Worm (Caenorhabditis elegans) whole organism, L4 larva: Measurements from ENCODE around the gene F53A2.11.
A peak's percentile ranks its signal among the peaks of the same experiment; 100 is the strongest.

Experiments
- D1046.2 ChIP-seq: fragments of 200-800 bp; sonication (Bioruptor generic); IDR thresholded peaks from 2 replicates; pipeline ENCODE4 v1.3.6; 2022; ENCODE audit warnings: missing genetic modification characterization, missing compliant biosample characterization
- F26F4.8 ChIP-seq: fragments of 200-800 bp; sonication (Bioruptor generic); conservative IDR thresholded peaks from 2 replicates; pipeline ENCODE4 v1.3.6; 2022; ENCODE audit warnings: missing genetic modification characterization, missing compliant biosample characterization
- F37D6.2 ChIP-seq: sonication (generic microtip); optimal IDR thresholded peaks from 2 replicates; lab custom pipeline; 2016; ENCODE audit warnings: mild to moderate bottlenecking, missing genetic modification characterization, missing compliant biosample characterization
- Y5F2A.4 ChIP-seq: fragments of 200-800 bp; sonication (Bioruptor generic); optimal IDR thresholded peaks from 2 replicates; lab custom pipeline; 2018; ENCODE audit warnings: mild to moderate bottlenecking, missing genetic modification characterization, missing compliant biosample characterization
- ZK337.2 ChIP-seq: fragments of 200-800 bp; sonication (Bioruptor generic); IDR thresholded peaks from 2 replicates; pipeline ENCODE4 v1.3.6; 2022; ENCODE audit warnings: missing genetic modification reagents, missing genetic modification characterization, missing compliant biosample characterization
- aha-1 ChIP-seq: fragments of 150-350 bp; peaks from one replicate; lab custom pipeline; 2014; ENCODE audit warnings: missing biosample characterization, missing genetic modification characterization
- arid-1 ChIP-seq: fragments of 200-800 bp; sonication (Bioruptor generic); conservative IDR thresholded peaks from 2 replicates; pipeline ENCODE4 v1.3.6; 2022; ENCODE audit warnings: missing genetic modification reagents, missing genetic modification characterization, missing compliant biosample characterization
- ceh-44 ChIP-seq: fragments of 200-800 bp; sonication (Bioruptor generic); IDR thresholded peaks from 2 replicates; pipeline ENCODE4 v1.3.6; 2022; ENCODE audit warnings: missing genetic modification reagents, missing genetic modification characterization, missing compliant biosample characterization
- ces-1 ChIP-seq: fragments of 150-350 bp; sonication (generic microtip); optimal IDR thresholded peaks from 4 replicates; lab custom pipeline; 2014; ENCODE audit warnings: missing biosample characterization, missing genetic modification reagents, missing genetic modification characterization
- daf-16 ChIP-seq, 3 experiments: sonication (generic microtip); optimal IDR thresholded peaks; 2 replicates each; lab custom pipeline; 2016 to 2017; ENCODE audit warnings: missing genetic modification characterization in 3 of 3, missing genetic modification reagents in 3 of 3, mild to moderate bottlenecking in 2 of 3, missing compliant biosample characterization in 2 of 3, missing biosample characterization in 1 of 3, moderate library complexity in 1 of 3
- dmd-6 ChIP-seq: fragments of 200-800 bp; sonication (Bioruptor generic); IDR thresholded peaks from 2 replicates; pipeline ENCODE4 v1.3.6; 2022; ENCODE audit warnings: missing genetic modification reagents, missing genetic modification characterization, missing compliant biosample characterization
- dmd-9 ChIP-seq: fragments of 200-800 bp; sonication (Bioruptor generic); IDR thresholded peaks from 2 replicates; pipeline ENCODE4 v1.3.6; 2022; ENCODE audit warnings: missing genetic modification reagents, missing genetic modification characterization, missing compliant biosample characterization
- fkh-10 ChIP-seq: fragments of 150-350 bp; optimal IDR thresholded peaks from 2 replicates; lab custom pipeline; 2014; ENCODE audit warnings: missing biosample characterization, missing genetic modification reagents, missing genetic modification characterization
- gei-8 ChIP-seq: fragments of 200-800 bp; sonication (Bioruptor generic); optimal IDR thresholded peaks from 2 replicates; lab custom pipeline; 2018; ENCODE audit warnings: mild to moderate bottlenecking, missing genetic modification characterization, missing compliant biosample characterization
- hlh-30 ChIP-seq: sonication (generic microtip); optimal IDR thresholded peaks from 2 replicates; lab custom pipeline; 2017; ENCODE audit warnings: antibody characterized with exemption, mild to moderate bottlenecking, missing genetic modification characterization, missing compliant biosample characterization; ENCODE audit not compliant: insufficient read depth
- hmg-1.1 ChIP-seq: fragments of 200-800 bp; sonication (Bioruptor generic); IDR thresholded peaks from 2 replicates; pipeline ENCODE4 v1.3.6; 2022; ENCODE audit warnings: missing genetic modification reagents, missing genetic modification characterization, missing compliant biosample characterization
- jun-1 ChIP-seq: fragments of 150-350 bp; optimal IDR thresholded peaks from 2 replicates; lab custom pipeline; 2014; ENCODE audit warnings: missing biosample characterization, missing genetic modification reagents, missing genetic modification characterization
- lsy-2 ChIP-seq, 2 experiments: fragments of 150-350 bp in 1 of 2; sonication (generic microtip) in 1 of 2; optimal IDR thresholded peaks; 2 replicates each; lab custom pipeline; 2014 to 2017; ENCODE audit warnings: missing biosample characterization in 2 of 2, missing genetic modification characterization in 2 of 2
- madf-9 ChIP-seq: fragments of 200-800 bp; sonication (Bioruptor generic); conservative IDR thresholded peaks from 2 replicates; pipeline ENCODE4 v1.3.6; 2022; ENCODE audit warnings: missing genetic modification reagents, missing genetic modification characterization, missing compliant biosample characterization
- mdl-1 ChIP-seq, 2 experiments: fragments of 150-350 bp in 1 of 2; sonication (generic microtip) in 1 of 2; optimal IDR thresholded peaks; 2 replicates each; lab custom pipeline; 2014 to 2017; ENCODE audit warnings: missing biosample characterization in 2 of 2, missing genetic modification characterization in 2 of 2
- mdt-29 ChIP-seq: fragments of 200-800 bp; sonication (Bioruptor generic); IDR thresholded peaks from 2 replicates; pipeline ENCODE4 v1.3.6; 2022; ENCODE audit warnings: missing genetic modification reagents, missing genetic modification characterization, missing compliant biosample characterization
- mep-1 ChIP-seq: fragments of 150-350 bp; sonication (generic microtip); optimal IDR thresholded peaks from 3 replicates; lab custom pipeline; 2014; ENCODE audit warnings: missing biosample characterization, missing genetic modification characterization
- mes-2 ChIP-seq: sonication (generic microtip); optimal IDR thresholded peaks from 2 replicates; lab custom pipeline; 2016; ENCODE audit warnings: missing genotype, mild to moderate bottlenecking, missing genetic modification characterization, missing compliant biosample characterization; ENCODE audit not compliant: poor library complexity, severe bottlenecking
- nhr-41 ChIP-seq: fragments of 200-800 bp; sonication (Bioruptor generic); IDR thresholded peaks from 2 replicates; pipeline ENCODE4 v1.3.6; 2022; ENCODE audit warnings: missing genetic modification reagents, missing genetic modification characterization, missing compliant biosample characterization
- nhr-42 ChIP-seq: fragments of 200-800 bp; sonication (Bioruptor generic); IDR thresholded peaks from 2 replicates; pipeline ENCODE4 v1.3.6; 2022; ENCODE audit warnings: missing genetic modification characterization, missing compliant biosample characterization
- nhr-6 ChIP-seq: fragments of 150-350 bp; optimal IDR thresholded peaks from 2 replicates; lab custom pipeline; 2014; ENCODE audit warnings: missing biosample characterization, missing genetic modification characterization
- pqm-1 ChIP-seq: sonication (generic microtip); optimal IDR thresholded peaks from 2 replicates; lab custom pipeline; 2017; ENCODE audit warnings: missing biosample characterization, missing genetic modification characterization
- rbr-2 ChIP-seq: sonication (generic microtip); optimal IDR thresholded peaks from 2 replicates; lab custom pipeline; 2016; ENCODE audit warnings: missing genotype, missing genetic modification characterization, missing compliant biosample characterization
- skn-1 ChIP-seq: fragments of 150-350 bp; optimal IDR thresholded peaks from 2 replicates; lab custom pipeline; 2014; ENCODE audit warnings: missing biosample characterization, missing genetic modification characterization
- spr-3 ChIP-seq: fragments of 200-800 bp; sonication (Bioruptor generic); optimal IDR thresholded peaks from 2 replicates; lab custom pipeline; 2018; ENCODE audit warnings: mild to moderate bottlenecking, missing genetic modification characterization, missing compliant biosample characterization
- unc-39 ChIP-seq: sonication (generic microtip); optimal IDR thresholded peaks from 2 replicates; lab custom pipeline; 2017; ENCODE audit warnings: missing biosample characterization, missing genetic modification characterization
- unc-62 ChIP-seq, 3 experiments: fragments of 150-350 bp in 1 of 3; sonication (generic microtip); optimal IDR thresholded peaks in 2 of 3; peaks in 1 of 3; 1 replicate in 1 of 3; 2 replicates in 2 of 3; lab custom pipeline; 2014 to 2017; ENCODE audit warnings: missing biosample characterization in 3 of 3, missing genetic modification characterization in 3 of 3, missing genetic modification reagents in 3 of 3, missing genotype in 1 of 3
- zfp-3 ChIP-seq: fragments of 200-800 bp; sonication (Bioruptor generic); conservative IDR thresholded peaks from 2 replicates; pipeline ENCODE4 v1.3.6; 2022; ENCODE audit warnings: missing genetic modification reagents, missing genetic modification characterization, missing compliant biosample characterization
- zip-11 ChIP-seq: fragments of 200-800 bp; sonication (Bioruptor generic); IDR thresholded peaks from 2 replicates; pipeline ENCODE4 v1.3.6; 2022; ENCODE audit warnings: missing genetic modification characterization, missing compliant biosample characterization

The F53A2.11 gene

DNA sequence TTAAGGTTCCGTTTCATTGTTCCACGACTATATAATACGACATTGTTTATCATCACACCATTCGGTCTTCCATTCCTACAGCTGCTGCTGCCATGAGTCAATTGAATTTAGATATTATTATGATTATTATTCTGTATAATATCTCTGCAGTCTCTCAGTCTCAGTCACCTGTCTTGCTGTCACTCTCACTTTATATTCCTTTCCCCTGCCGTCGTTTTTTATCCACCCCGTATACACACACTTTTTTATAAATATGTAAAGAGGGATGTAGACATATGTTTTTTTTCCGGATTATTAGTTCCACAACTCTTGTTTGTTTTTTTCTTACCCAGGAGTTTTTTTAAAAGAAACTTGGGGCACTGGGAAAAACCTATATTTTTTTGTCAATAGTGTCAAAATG is 50.3 kb downstream of the F53A2.11 start:
- TF ChIP-seq zfp-3 (GFP tag; lab: Robert Waterston, UW) (no peak), hlh-30 (peak; percentile 17)
- TF ChIP-seq, all 104 proteins: peak for 1

DNA sequence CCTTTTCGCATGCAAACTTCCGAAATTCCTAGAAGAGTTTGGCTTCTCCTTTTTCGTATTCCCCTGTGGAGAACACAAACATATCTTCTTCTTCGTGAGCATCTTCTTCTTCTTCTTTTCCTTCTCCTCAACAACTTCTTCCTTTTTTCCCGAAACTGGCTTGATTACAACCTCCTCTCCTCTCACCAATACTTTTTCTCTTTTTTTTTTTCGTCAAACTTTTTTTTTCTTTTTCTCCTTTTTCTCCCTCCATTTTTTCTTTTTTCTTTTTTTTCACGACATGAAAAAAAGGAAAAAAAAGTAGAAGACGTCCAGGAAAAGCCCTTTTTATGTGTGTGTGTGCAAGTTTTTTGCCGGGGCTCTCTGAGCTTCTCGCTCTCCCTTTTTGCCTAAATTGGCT is 51.6 kb downstream of the F53A2.11 start:
- TF ChIP-seq pqm-1 (tag; lab: Kevin White, UChicago), result no peak
- no peak for TF ChIP-seq gei-8 (GFP tag; lab: Kevin White, UChicago)
- no peak for TF ChIP-seq skn-1 (tag; lab: Kevin White, UChicago)
- no peak for TF ChIP-seq dmd-9 (GFP tag; lab: Robert Waterston, UW)
- no peak for TF ChIP-seq arid-1
- peak in 1 of 2 experiments; percentile 10 for TF ChIP-seq mdl-1 (tag; optimal IDR thresholded peaks at IDR 0.05; lab: Kevin White, UChicago)
- peak; percentile 3 for TF ChIP-seq F37D6.2 (tag; lab: Kevin White, UChicago)
- TF ChIP-seq lsy-2 (tag; optimal IDR thresholded peaks at IDR 0.05; lab: Kevin White, UChicago), result peak in 1 of 2 experiments; percentile 57
- no peak for TF ChIP-seq Y5F2A.4 (GFP tag; lab: Kevin White, UChicago)
- peak; percentile 34 for TF ChIP-seq mep-1 (tag; lab: Kevin White, UChicago)
- TF ChIP-seq unc-62 (GFP tag; optimal IDR thresholded peaks at IDR 0.05 in 1 of 2; lab: Kevin White, UChicago), result peak in 1 of 2 experiments; percentile 97
- no peak for TF ChIP-seq unc-62 (tag; optimal IDR thresholded peaks at IDR 0.05; lab: Kevin White, UChicago)
- no peak for TF ChIP-seq spr-3 (GFP tag; lab: Kevin White, UChicago)
- TF ChIP-seq ces-1 (GFP tag; lab: Kevin White, UChicago), result no peak
- no peak for TF ChIP-seq D1046.2 (GFP tag; lab: Robert Waterston, UW)
- no peak for TF ChIP-seq nhr-42 (GFP tag; lab: Robert Waterston, UW)
- TF ChIP-seq dmd-6 (GFP tag; lab: Robert Waterston, UW), result no peak
- no peak for TF ChIP-seq madf-9 (GFP tag; lab: Robert Waterston, UW)
- no peak for TF ChIP-seq hlh-30
- TF ChIP-seq fkh-10 (GFP tag; lab: Kevin White, UChicago), result peak; percentile 53
- TF ChIP-seq daf-16 (GFP tag; optimal IDR thresholded peaks at IDR 0.05; lab: Kevin White, UChicago), result no peak
- no peak for TF ChIP-seq daf-16 (tag; optimal IDR thresholded peaks at IDR 0.05; lab: Kevin White, UChicago)
- TF ChIP-seq ceh-44 (GFP tag; lab: Robert Waterston, UW), result no peak
- TF ChIP-seq nhr-41 (GFP tag; lab: Robert Waterston, UW), result no peak
- TF ChIP-seq hmg-1.1 (GFP tag; lab: Robert Waterston, UW), result peak; percentile 14; the same call in 1 of the 2 replicates
- peak; percentile 19 for TF ChIP-seq rbr-2 (tag; lab: Kevin White, UChicago)
- TF ChIP-seq nhr-6, result no peak
- peak; percentile 17 for TF ChIP-seq mes-2 (tag; lab: Kevin White, UChicago)
- TF ChIP-seq jun-1, result no peak
- TF ChIP-seq zip-11 (GFP tag; lab: Robert Waterston, UW), result no peak
- no peak for TF ChIP-seq mdt-29 (GFP tag; lab: Robert Waterston, UW)
- TF ChIP-seq aha-1, result peak; percentile 48
- TF ChIP-seq F26F4.8, result no peak
- TF ChIP-seq ZK337.2 (GFP tag; lab: Robert Waterston, UW), result no peak
- no peak for TF ChIP-seq unc-39 (tag; lab: Kevin White, UChicago)
